Worm (Caenorhabditis elegans): ENCODE measurements around the gene T10D4.19.

- TF ChIP-seq tbx-2 (tag; optimal IDR thresholded peaks at IDR 0.05) (no peak), fkh-10 (GFP tag; optimal IDR thresholded peaks at IDR 0.05) (no peak), K09A11.1 (tag; optimal IDR thresholded peaks at IDR 0.05; ENCODE audit: insufficient read depth) (no peak), ttx-3 (tag; optimal IDR thresholded peaks at IDR 0.05) (no peak), elt-2 (tag; optimal IDR thresholded peaks at IDR 0.05) (no peak), hlh-8 (tag; optimal IDR thresholded peaks at IDR 0.05) (no peak), gmeb-2 (tag; optimal IDR thresholded peaks at IDR 0.05) (no peak), pha-4 (tag; optimal IDR thresholded peaks at IDR 0.05) (no peak), mec-3 (tag; optimal IDR thresholded peaks at IDR 0.05; ENCODE audit: borderline replicate concordance) (no peak)
These were observed 34.2 kb upstream of the T10D4.19 start, which contains the start of gene T10D4.7 for ce11 chrII:3117471-3117870.

All from whole organism, late embryonic.